Comparison of ENCODE assay signal across 2 worm cellular contexts in genomic region chrIII:5991142-5991930, ce11.
A peak's percentile ranks its signal among the peaks of the same experiment; 100 is the strongest.
TF ChIP-seq lines count a peak whose summit lies in the region.

Gene T04C9.2 (plus strand): TSS chrIII:5991880.

TF ChIP-seq in whole organism, L3 larva, 47 proteins besides CTCF, POLR2A, EP300 and RAD21 (continued from another document):
- TF ChIP-seq snpc-4 (tag; optimal IDR thresholded peaks at IDR 0.05; lab: Kevin White, UChicago) (no peak), lin-39 (tag; optimal IDR thresholded peaks at IDR 0.05; lab: Kevin White, UChicago) (peak; percentile 85), ama-1 (optimal IDR thresholded peaks at IDR 0.05; lab: Kevin White, UChicago) (no peak), egl-27 (tag; optimal IDR thresholded peaks at IDR 0.05; lab: Kevin White, UChicago) (no peak), fos-1 (tag; optimal IDR thresholded peaks at IDR 0.05; lab: Kevin White, UChicago) (no peak), ceh-28 (tag; optimal IDR thresholded peaks at IDR 0.05; lab: Kevin White, UChicago) (no peak), fkh-2 (tag; optimal IDR thresholded peaks at IDR 0.05; lab: Kevin White, UChicago) (no peak), nhr-237 (tag; optimal IDR thresholded peaks at IDR 0.05; lab: Kevin White, UChicago) (no peak), ceh-82 (tag; optimal IDR thresholded peaks at IDR 0.05; lab: Kevin White, UChicago) (no peak), ztf-11 (tag; optimal IDR thresholded peaks at IDR 0.05; lab: Kevin White, UChicago) (no peak), ceh-9 (tag; optimal IDR thresholded peaks at IDR 0.05; lab: Kevin White, UChicago) (no peak), nhr-76 (tag; optimal IDR thresholded peaks at IDR 0.05; lab: Kevin White, UChicago) (no peak), ceh-16 (tag; optimal IDR thresholded peaks at IDR 0.05; lab: Kevin White, UChicago) (no peak), hmg-11 (tag; optimal IDR thresholded peaks at IDR 0.05; lab: Kevin White, UChicago) (no peak), unc-62 (GFP tag; optimal IDR thresholded peaks at IDR 0.05; lab: Kevin White, UChicago) (peak; percentile 65), R02D3.7 (tag; optimal IDR thresholded peaks at IDR 0.05; lab: Kevin White, UChicago) (no peak), pha-4 (tag; optimal IDR thresholded peaks at IDR 0.05; lab: Kevin White, UChicago) (no peak), mdl-1 (tag; optimal IDR thresholded peaks at IDR 0.05; lab: Kevin White, UChicago) (no peak), elt-2 (tag; optimal IDR thresholded peaks at IDR 0.05; lab: Kevin White, UChicago) (peak; percentile 23), nhr-12 (tag; optimal IDR thresholded peaks at IDR 0.05; lab: Kevin White, UChicago) (no peak), aly-2 (tag; optimal IDR thresholded peaks at IDR 0.05; lab: Kevin White, UChicago) (no peak), sea-2 (GFP tag; optimal IDR thresholded peaks at IDR 0.05; lab: Kevin White, UChicago) (no peak), nhr-25 (tag; optimal IDR thresholded peaks at IDR 0.05; lab: Kevin White, UChicago) (no peak), tbx-2 (tag; optimal IDR thresholded peaks at IDR 0.05; lab: Kevin White, UChicago) (no peak), elt-3 (tag; optimal IDR thresholded peaks at IDR 0.05; lab: Kevin White, UChicago) (no peak), nhr-23 (tag; optimal IDR thresholded peaks at IDR 0.05; lab: Kevin White, UChicago) (no peak), lin-15B (tag; optimal IDR thresholded peaks at IDR 0.05; lab: Kevin White, UChicago) (no peak), nhr-28 (tag; optimal IDR thresholded peaks at IDR 0.05; lab: Kevin White, UChicago) (no peak), eor-1 (tag; optimal IDR thresholded peaks at IDR 0.05; lab: Kevin White, UChicago) (no peak)

TF ChIP-seq in whole organism, L4 larva, 104 proteins besides CTCF, POLR2A, EP300 and RAD21 (continued from another document):
- TF ChIP-seq daf-16 (GFP tag; optimal IDR thresholded peaks at IDR 0.05; lab: Kevin White, UChicago) (no peak), daf-16 (tag; optimal IDR thresholded peaks at IDR 0.05; lab: Kevin White, UChicago) (no peak), dve-1 (tag; optimal IDR thresholded peaks at IDR 0.05; lab: Kevin White, UChicago; ENCODE audit: insufficient read depth) (peak; percentile 50), ceh-62 (tag; optimal IDR thresholded peaks at IDR 0.05; lab: Kevin White, UChicago) (no peak), tra-1 (GFP tag; IDR thresholded peaks at IDR 0.05; lab: Robert Waterston, UW) (no peak), lin-38 (GFP tag; IDR thresholded peaks at IDR 0.05; lab: Robert Waterston, UW) (no peak), attf-4 (tag; optimal IDR thresholded peaks at IDR 0.05; lab: Kevin White, UChicago) (no peak), zfp-2 (tag; optimal IDR thresholded peaks at IDR 0.05; lab: Kevin White, UChicago) (no peak), F26F4.8 (GFP tag; conservative IDR thresholded peaks at IDR 0.05; lab: Robert Waterston, UW) (no peak), hmg-1.1 (GFP tag; IDR thresholded peaks at IDR 0.05; lab: Robert Waterston, UW) (no peak), ztf-11 (tag; optimal IDR thresholded peaks at IDR 0.05; lab: Kevin White, UChicago) (no peak), F37D6.2 (tag; optimal IDR thresholded peaks at IDR 0.05; lab: Kevin White, UChicago) (no peak), Y105C5A.15 (GFP tag; IDR thresholded peaks at IDR 0.05; lab: Robert Waterston, UW) (no peak), mdt-29 (GFP tag; IDR thresholded peaks at IDR 0.05; lab: Robert Waterston, UW) (no peak), D1046.2 (GFP tag; IDR thresholded peaks at IDR 0.05; lab: Robert Waterston, UW) (no peak), nhr-11 (tag; optimal IDR thresholded peaks at IDR 0.05; lab: Kevin White, UChicago) (no peak), hlh-11 (tag; optimal IDR thresholded peaks at IDR 0.05; lab: Kevin White, UChicago) (peak; percentile 44), aly-2 (tag; optimal IDR thresholded peaks at IDR 0.05; lab: Kevin White, UChicago) (no peak), fkh-10 (GFP tag; optimal IDR thresholded peaks at IDR 0.05; lab: Kevin White, UChicago) (peak; percentile 55), dmd-9 (GFP tag; IDR thresholded peaks at IDR 0.05; lab: Robert Waterston, UW) (no peak), nhr-77 (tag; optimal IDR thresholded peaks at IDR 0.05; lab: Kevin White, UChicago) (no peak), nhr-76 (tag; optimal IDR thresholded peaks at IDR 0.05; lab: Kevin White, UChicago) (no peak), tag-97 (GFP tag; IDR thresholded peaks at IDR 0.05; lab: Robert Waterston, UW) (no peak), php-3 (GFP tag; IDR thresholded peaks at IDR 0.05; lab: Robert Waterston, UW) (no peak), pha-4 (GFP tag; IDR thresholded peaks at IDR 0.05; lab: Robert Waterston, UW) (no peak), pha-4 (tag; optimal IDR thresholded peaks at IDR 0.05; lab: Kevin White, UChicago) (no peak), ceh-44 (GFP tag; IDR thresholded peaks at IDR 0.05; lab: Robert Waterston, UW) (no peak), lin-15B (tag; optimal IDR thresholded peaks at IDR 0.05; lab: Kevin White, UChicago) (no peak), lir-3 (tag; optimal IDR thresholded peaks at IDR 0.05; lab: Kevin White, UChicago) (no peak), unc-62 (GFP tag; optimal IDR thresholded peaks at IDR 0.05 in 1 of 2; lab: Kevin White, UChicago) (no peak), unc-62 (tag; optimal IDR thresholded peaks at IDR 0.05; lab: Kevin White, UChicago) (no peak), nhr-42 (GFP tag; IDR thresholded peaks at IDR 0.05; lab: Robert Waterston, UW) (no peak), nhr-25 (tag; optimal IDR thresholded peaks at IDR 0.05; lab: Kevin White, UChicago; ENCODE audit: borderline replicate concordance, insufficient read depth) (no peak), lsy-2 (tag; optimal IDR thresholded peaks at IDR 0.05; lab: Kevin White, UChicago) (peak in 1 of 2 experiments; percentile 20), zip-2 (tag; optimal IDR thresholded peaks at IDR 0.05; lab: Kevin White, UChicago) (no peak), hif-1 (tag; optimal IDR thresholded peaks at IDR 0.05; lab: Kevin White, UChicago) (no peak), rbr-2 (tag; optimal IDR thresholded peaks at IDR 0.05; lab: Kevin White, UChicago) (no peak), daf-8 (GFP tag; IDR thresholded peaks at IDR 0.05; lab: Robert Waterston, UW) (no peak), unc-130 (GFP tag; optimal IDR thresholded peaks at IDR 0.05; lab: Kevin White, UChicago) (no peak), lin-29 (GFP tag; IDR thresholded peaks at IDR 0.05; lab: Robert Waterston, UW) (no peak), zfp-3 (GFP tag; conservative IDR thresholded peaks at IDR 0.05; lab: Robert Waterston, UW) (no peak), fos-1 (tag; optimal IDR thresholded peaks at IDR 0.05; lab: Kevin White, UChicago) (no peak), hlh-30 (tag; optimal IDR thresholded peaks at IDR 0.05; lab: Kevin White, UChicago; ENCODE audit: insufficient read depth) (peak; percentile 38), dmd-8 (GFP tag; IDR thresholded peaks at IDR 0.05; lab: Robert Waterston, UW) (no peak), snpc-1.2 (GFP tag; IDR thresholded peaks at IDR 0.05; lab: Robert Waterston, UW) (no peak), ceh-82 (tag; optimal IDR thresholded peaks at IDR 0.05; lab: Kevin White, UChicago) (no peak), Y5F2A.4 (GFP tag; optimal IDR thresholded peaks at IDR 0.05; lab: Kevin White, UChicago) (no peak), lin-1 (GFP tag; IDR thresholded peaks at IDR 0.05; lab: Robert Waterston, UW) (no peak), madf-5 (GFP tag; IDR thresholded peaks at IDR 0.05; lab: Robert Waterston, UW) (no peak), ceh-32 (tag; optimal IDR thresholded peaks at IDR 0.05; lab: Kevin White, UChicago; ENCODE audit: poor library complexity) (no peak), aha-1 (tag; lab: Kevin White, UChicago) (peak; percentile 82), nhr-48 (tag; optimal IDR thresholded peaks at IDR 0.05; lab: Kevin White, UChicago) (no peak), nhr-102 (tag; optimal IDR thresholded peaks at IDR 0.05; lab: Kevin White, UChicago) (no peak), mxl-3 (GFP tag; optimal IDR thresholded peaks at IDR 0.05; lab: Kevin White, UChicago) (no peak), madf-9 (GFP tag; conservative IDR thresholded peaks at IDR 0.05; lab: Robert Waterston, UW) (no peak)
